Worm (Caenorhabditis elegans) whole organism, late embryonic: ENCODE results near the gene ctbp-1.

Source experiments
- F13H6.1 ChIP-seq: sonication (generic microtip); optimal IDR thresholded peaks from 2 replicates; lab custom pipeline; 2016; ENCODE audit warnings: missing genetic modification characterization, missing compliant biosample characterization
- elt-2 ChIP-seq: sonication (generic microtip); optimal IDR thresholded peaks from 2 replicates; lab custom pipeline; 2016; ENCODE audit warnings: missing genetic modification reagents, missing genetic modification characterization, missing compliant biosample characterization
- fkh-6 ChIP-seq: sonication (generic microtip); optimal IDR thresholded peaks from 2 replicates; lab custom pipeline; 2016; ENCODE audit warnings: missing genetic modification characterization, missing compliant biosample characterization
- nfya-1 ChIP-seq: sonication (generic microtip); optimal IDR thresholded peaks from 2 replicates; lab custom pipeline; 2017; ENCODE audit warnings: missing genetic modification characterization, mild to moderate bottlenecking, missing compliant biosample characterization, antibody characterized with exemption, moderate library complexity
- pat-9 ChIP-seq: fragments of 200-800 bp; sonication (Bioruptor generic); optimal IDR thresholded peaks from 2 replicates; lab custom pipeline; 2018; ENCODE audit warnings: mild to moderate bottlenecking, missing genetic modification characterization, moderate library complexity, missing compliant biosample characterization
- pha-4 ChIP-seq: fragments of 150-350 bp; optimal IDR thresholded peaks from 2 replicates; lab custom pipeline; 2018; ENCODE audit warnings: missing biosample characterization, missing genetic modification reagents, missing genetic modification characterization
- ref-2 ChIP-seq: sonication (generic microtip); optimal IDR thresholded peaks from 2 replicates; lab custom pipeline; 2016; ENCODE audit warnings: missing genetic modification characterization, missing compliant biosample characterization

DNA sequence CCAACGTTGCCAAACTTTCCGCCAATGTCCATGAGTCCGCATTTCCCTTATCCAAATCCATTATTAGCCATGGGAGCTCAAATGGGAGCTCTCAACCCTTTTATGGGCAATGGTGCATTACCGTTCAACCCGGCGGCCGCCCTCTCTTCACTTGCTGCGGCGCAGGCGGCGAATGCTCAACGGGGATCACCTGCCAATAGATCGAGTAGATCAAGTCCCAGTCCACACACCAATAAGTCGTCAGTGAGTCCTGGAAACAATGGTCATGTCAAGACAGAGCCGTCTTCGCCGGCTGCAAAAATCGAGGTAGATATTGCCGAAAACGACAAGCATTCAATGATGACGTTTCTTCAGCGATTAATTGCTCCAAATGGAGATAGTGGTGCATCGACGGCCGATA, 9.6 kb downstream of the ctbp-1 start:
- no peak for TF ChIP-seq ref-2 (tag; lab: Kevin White, UChicago)
- no peak for TF ChIP-seq nfya-1
- no peak for TF ChIP-seq elt-2
- TF ChIP-seq pat-9 (tag; lab: Kevin White, UChicago) = no peak
- TF ChIP-seq F13H6.1 (tag; lab: Kevin White, UChicago) = no peak
- TF ChIP-seq fkh-6 (tag; lab: Kevin White, UChicago) = no peak
- TF ChIP-seq pha-4 = no peak
